Fruit fly (Drosophila melanogaster) whole organism, wandering third instar larva: ENCODE data around the gene hbt.

ENCODE experiments used
- Hnf4 ChIP-seq: fragments of 200-800 bp; sonication (Bioruptor generic); optimal IDR thresholded peaks from 2 replicates; lab custom pipeline; 2016; ENCODE audit warnings: missing biosample characterization, mild to moderate bottlenecking, missing genetic modification characterization
- Jra ChIP-seq: sonication (Bioruptor generic); optimal IDR thresholded peaks from 2 replicates; lab custom pipeline; 2016; ENCODE audit warnings: missing biosample characterization, missing genetic modification characterization
- Rel ChIP-seq, 2 experiments: fragments of 200-800 bp; sonication (Bioruptor generic) in 1 of 2; optimal IDR thresholded peaks; 2 replicates in 1 of 2; 3 replicates in 1 of 2; lab custom pipeline; 2016 to 2019; ENCODE audit warnings: mild to moderate bottlenecking in 2 of 2, missing biosample characterization in 2 of 2, missing genetic modification characterization in 2 of 2, moderate library complexity in 1 of 2
- Vsx2 ChIP-seq: fragments of 200-300, 225-300 bp; sonication (Bioruptor generic); optimal IDR thresholded peaks from 2 replicates; lab custom pipeline; 2018; ENCODE audit warnings: missing biosample characterization, missing genetic modification characterization; ENCODE audit not compliant: partially characterized antibody
- br ChIP-seq: fragments of 200-800 bp; sonication (Bioruptor generic); optimal IDR thresholded peaks from 2 replicates; lab custom pipeline; 2016; ENCODE audit warnings: missing biosample characterization, missing genetic modification characterization
- dl ChIP-seq, 2 experiments: fragments of 175-275, 200-275 bp in 1 of 2; fragments of 200-275 bp in 1 of 2; sonication (Bioruptor generic); optimal IDR thresholded peaks; lab custom pipeline; 2018; ENCODE audit warnings: mild to moderate bottlenecking in 2 of 2, missing biosample characterization in 2 of 2, missing genetic modification characterization in 2 of 2, moderate library complexity in 2 of 2; ENCODE audit not compliant: partially characterized antibody in 2 of 2, insufficient read depth in 1 of 2
- fru ChIP-seq: fragments of 200-800 bp; sonication (Bioruptor generic); optimal IDR thresholded peaks from 3 replicates; lab custom pipeline; 2016; ENCODE audit warnings: missing biosample characterization, mild to moderate bottlenecking, missing genetic modification characterization
- h ChIP-seq: fragments of 200-800 bp; sonication (Bioruptor generic); optimal IDR thresholded peaks from 3 replicates; lab custom pipeline; 2016; ENCODE audit warnings: missing biosample characterization, mild to moderate bottlenecking, missing genetic modification characterization
- psq ChIP-seq: fragments of 200-800 bp; sonication (Bioruptor generic); optimal IDR thresholded peaks from 3 replicates; lab custom pipeline; 2017; ENCODE audit warnings: missing biosample characterization, mild to moderate bottlenecking, missing genetic modification characterization, moderate library complexity
- usp ChIP-seq: fragments of >200 bp; optimal IDR thresholded peaks from 2 replicates; lab custom pipeline; 2017; ENCODE audit warnings: missing biosample characterization, missing genetic modification characterization
- woc ChIP-seq: sonication (Bioruptor generic); optimal IDR thresholded peaks from 2 replicates; lab custom pipeline; 2016; ENCODE audit warnings: missing biosample characterization, mild to moderate bottlenecking, missing genetic modification characterization

DNA sequence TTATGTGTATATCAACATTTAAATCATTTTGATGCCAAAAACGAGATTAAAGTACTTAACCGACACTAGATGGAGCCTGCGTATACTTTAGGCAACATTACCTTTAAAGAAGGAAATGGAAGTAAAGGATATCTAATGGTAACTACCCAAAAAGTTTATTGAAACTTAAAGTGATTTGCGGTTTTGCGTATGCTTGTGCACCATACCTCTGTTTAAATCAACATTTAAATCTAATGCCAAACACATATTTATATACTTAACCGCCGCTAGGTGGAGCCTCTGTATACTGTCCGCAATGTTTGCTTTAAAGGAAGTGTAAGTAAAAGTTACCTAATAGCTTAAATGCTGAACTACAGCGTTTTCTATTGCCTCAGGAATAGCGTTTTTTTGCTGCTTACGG is 5.1 kb downstream of the hbt start:
- TF ChIP-seq dl (GFP tag; optimal IDR thresholded peaks at IDR 0.05; lab: Kevin White, UChicago; ENCODE audit: insufficient read depth in 1 of 2, partially characterized antibody in 2 of 2) (no peak), woc (GFP tag; lab: Kevin White, UChicago) (no peak), Vsx2 (GFP tag; lab: Kevin White, UChicago) (no peak), psq (no peak), h (GFP tag; lab: Kevin White, UChicago) (no peak), usp (no peak), fru (no peak), Hnf4 (GFP tag; lab: Kevin White, UChicago) (no peak), br (GFP tag; lab: Kevin White, UChicago) (no peak), Rel (GFP tag; optimal IDR thresholded peaks at IDR 0.05; lab: Kevin White, UChicago) (no peak), Rel (tag; optimal IDR thresholded peaks at IDR 0.05; lab: Kevin White, UChicago) (no peak), Jra (no peak)
